Worm (Caenorhabditis elegans) whole organism, L4/young adult: ENCODE data around the gene T13H5.1.

ENCODE experiments used
- W03F9.2 ChIP-seq: fragments of 150-350 bp; optimal IDR thresholded peaks from 2 replicates; lab custom pipeline; 2014; ENCODE audit warnings: missing biosample characterization, missing genetic modification characterization
- dao-5 ChIP-seq: sonication (generic microtip); optimal IDR thresholded peaks from 2 replicates; lab custom pipeline; 2016; ENCODE audit warnings: missing genotype, missing genetic modification characterization, moderate library complexity, missing compliant biosample characterization

DNA sequence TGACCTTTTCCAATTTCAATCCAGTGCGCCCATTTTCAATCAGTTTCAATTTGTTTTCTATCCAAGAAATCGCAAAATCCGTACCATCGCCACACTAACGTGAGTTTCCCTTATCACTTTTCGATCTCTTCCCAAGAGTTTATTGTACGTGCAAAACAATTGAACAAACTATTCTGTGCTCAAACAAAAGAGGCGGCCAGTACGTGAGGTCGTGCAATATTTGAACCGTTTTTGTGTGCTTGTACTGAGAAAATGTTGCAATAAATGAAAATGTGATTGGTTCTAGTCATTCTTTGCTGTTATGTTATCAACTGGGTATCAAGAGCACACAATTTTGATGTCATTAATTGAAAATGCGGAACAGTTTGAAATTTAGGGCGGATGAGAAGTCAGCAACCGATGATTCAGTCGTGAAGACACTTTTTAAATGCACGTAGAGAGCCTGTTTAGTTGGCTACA, 59.2 kb downstream of the T13H5.1 start, which contains the start of gene F22B5.4:
- no peak for TF ChIP-seq dao-5
- no peak for TF ChIP-seq W03F9.2 (tag; lab: Kevin White, UChicago)
